Worm (Caenorhabditis elegans) whole organism, midembryonic: ENCODE measurements around the gene str-46.

Source experiments
- T22C8.4 ChIP-seq: fragments of 200-800 bp; sonication (Bioruptor generic); IDR thresholded peaks from 2 replicates; pipeline ENCODE4 v1.3.6; 2022; ENCODE audit warnings: missing genetic modification characterization, missing compliant biosample characterization
- ref-1 ChIP-seq: fragments of 200-800 bp; sonication (Bioruptor generic); conservative IDR thresholded peaks from 2 replicates; pipeline ENCODE4 v1.3.6; 2022; ENCODE audit warnings: missing genetic modification reagents, missing genetic modification characterization, missing compliant biosample characterization
- ztf-29 ChIP-seq: fragments of 200-800 bp; sonication (Bioruptor generic); IDR thresholded peaks from 2 replicates; pipeline ENCODE4 v1.3.6; 2022; ENCODE audit warnings: missing genetic modification reagents, missing genetic modification characterization, missing compliant biosample characterization

ce11 chrV:2922594-2922993 is 22.8 kb upstream of the str-46 start, which contains the start of gene srh-38:
- TF ChIP-seq T22C8.4 (GFP tag; lab: Robert Waterston, UW) (no peak), ztf-29 (GFP tag; lab: Robert Waterston, UW) (no peak), ref-1 (GFP tag; lab: Robert Waterston, UW) (no peak)
